Worm (Caenorhabditis elegans) whole organism, L2 larva: ENCODE results near the gene gpa-17.

Experiments
- C34F6.9 ChIP-seq: fragments of 150-350 bp; optimal IDR thresholded peaks from 2 replicates; lab custom pipeline; 2014; ENCODE audit warnings: missing biosample characterization, missing genetic modification characterization
- F13H6.1 ChIP-seq: sonication (generic microtip); optimal IDR thresholded peaks from 2 replicates; lab custom pipeline; 2016; ENCODE audit warnings: missing genetic modification characterization, missing compliant biosample characterization
- R02D3.7 ChIP-seq: fragments of 150-350 bp; optimal IDR thresholded peaks from 2 replicates; lab custom pipeline; 2014; ENCODE audit warnings: missing biosample characterization, missing genetic modification characterization
- Y55F3AM.14 ChIP-seq: fragments of 200-800 bp; sonication (Bioruptor generic); optimal IDR thresholded peaks from 2 replicates; lab custom pipeline; 2018; ENCODE audit warnings: mild to moderate bottlenecking, missing genetic modification characterization, missing compliant biosample characterization
- aly-2 ChIP-seq: fragments of 150-350 bp; optimal IDR thresholded peaks from 2 replicates; lab custom pipeline; 2014; ENCODE audit warnings: missing biosample characterization, missing genetic modification characterization
- ama-1 ChIP-seq: fragments of 150-350 bp; optimal IDR thresholded peaks from 2 replicates; lab custom pipeline; 2018; ENCODE audit warnings: inconsistent platforms
- blmp-1 ChIP-seq: sonication (generic microtip); optimal IDR thresholded peaks from 2 replicates; lab custom pipeline; 2017; ENCODE audit warnings: missing genetic modification characterization, mild to moderate bottlenecking, missing compliant biosample characterization, antibody characterized with exemption, moderate library complexity; ENCODE audit not compliant: insufficient read depth
- ceh-16 ChIP-seq: fragments of 150-350 bp; optimal IDR thresholded peaks from 2 replicates; lab custom pipeline; 2014; ENCODE audit warnings: missing biosample characterization, missing genetic modification characterization
- crh-2 ChIP-seq: sonication (generic microtip); optimal IDR thresholded peaks from 2 replicates; lab custom pipeline; 2017; ENCODE audit warnings: missing biosample characterization, missing genetic modification characterization
- egl-27 ChIP-seq: sonication (generic microtip); optimal IDR thresholded peaks from 3 replicates; lab custom pipeline; 2017; ENCODE audit warnings: missing biosample characterization, missing genetic modification reagents, missing genetic modification characterization
- elt-1 ChIP-seq: fragments of 150-350 bp; optimal IDR thresholded peaks from 2 replicates; lab custom pipeline; 2014; ENCODE audit warnings: missing biosample characterization, missing genetic modification characterization
- lin-11 ChIP-seq: fragments of 150-350 bp; sonication (generic microtip); optimal IDR thresholded peaks from 2 replicates; lab custom pipeline; 2014; ENCODE audit warnings: missing biosample characterization, missing genetic modification characterization, inconsistent platforms, mixed read lengths
- lin-13 ChIP-seq: fragments of 150-350 bp; optimal IDR thresholded peaks from 2 replicates; lab custom pipeline; 2014; ENCODE audit warnings: missing biosample characterization, missing genetic modification reagents, missing genetic modification characterization
- lsy-2 ChIP-seq, 2 experiments: fragments of 150-350 bp in 1 of 2; sonication (generic microtip) in 1 of 2; optimal IDR thresholded peaks; 2 replicates each; lab custom pipeline; 2014 to 2017; ENCODE audit warnings: missing biosample characterization in 2 of 2, missing genetic modification characterization in 2 of 2
- mdl-1 ChIP-seq, 2 experiments: fragments of 150-350 bp in 1 of 2; sonication (generic microtip) in 1 of 2; optimal IDR thresholded peaks; 2 replicates each; lab custom pipeline; 2017; ENCODE audit warnings: missing biosample characterization in 2 of 2, missing genetic modification characterization in 2 of 2
- nhr-12 ChIP-seq: fragments of 150-350 bp; optimal IDR thresholded peaks from 2 replicates; lab custom pipeline; 2014; ENCODE audit warnings: missing biosample characterization, missing genetic modification characterization
- nhr-129 ChIP-seq: fragments of 150-350 bp; optimal IDR thresholded peaks from 2 replicates; lab custom pipeline; 2014; ENCODE audit warnings: missing biosample characterization, missing genetic modification characterization
- nhr-21 ChIP-seq: fragments of 150-350 bp; optimal IDR thresholded peaks from 2 replicates; lab custom pipeline; 2014; ENCODE audit warnings: missing biosample characterization, missing genetic modification characterization
- nhr-23 ChIP-seq: fragments of 150-350 bp; optimal IDR thresholded peaks from 2 replicates; lab custom pipeline; 2014; ENCODE audit warnings: missing biosample characterization, missing genetic modification reagents, missing genetic modification characterization
- nhr-25 ChIP-seq: fragments of 150-350 bp; sonication (generic microtip); optimal IDR thresholded peaks from 3 replicates; lab custom pipeline; 2014; ENCODE audit warnings: missing biosample characterization, missing genetic modification characterization
- nhr-6 ChIP-seq: fragments of 150-350 bp; optimal IDR thresholded peaks from 2 replicates; lab custom pipeline; 2014; ENCODE audit warnings: missing biosample characterization, missing genetic modification characterization
- peb-1 ChIP-seq: fragments of 150-350 bp; optimal IDR thresholded peaks from 2 replicates; lab custom pipeline; 2014; ENCODE audit warnings: missing biosample characterization, missing genetic modification characterization
- sem-4 ChIP-seq: fragments of 150-350 bp; optimal IDR thresholded peaks from 2 replicates; lab custom pipeline; 2014; ENCODE audit warnings: missing biosample characterization, missing genetic modification reagents, missing genetic modification characterization
- sma-3 ChIP-seq: sonication (generic microtip); optimal IDR thresholded peaks from 2 replicates; lab custom pipeline; 2016; ENCODE audit warnings: missing genetic modification reagents, missing genetic modification characterization, missing compliant biosample characterization
- sma-9 ChIP-seq, 2 experiments: fragments of 150-350 bp in 1 of 2; sonication (generic microtip) in 1 of 2; optimal IDR thresholded peaks; 2 replicates each; lab custom pipeline; 2014 to 2016; ENCODE audit warnings: missing genetic modification characterization in 2 of 2, mild to moderate bottlenecking in 1 of 2, missing biosample characterization in 1 of 2, missing compliant biosample characterization in 1 of 2, missing genetic modification reagents in 1 of 2, moderate library complexity in 1 of 2
- unc-39 ChIP-seq: fragments of 150-350 bp; optimal IDR thresholded peaks from 2 replicates; lab custom pipeline; 2014; ENCODE audit warnings: missing biosample characterization, missing genetic modification characterization
- zag-1 ChIP-seq: fragments of 150-350 bp; optimal IDR thresholded peaks from 2 replicates; lab custom pipeline; 2014; ENCODE audit warnings: missing biosample characterization, missing genetic modification characterization
- ztf-1 ChIP-seq: fragments of 200-800 bp; sonication (Bioruptor generic); conservative IDR thresholded peaks from 2 replicates; pipeline ENCODE4 v1.3.6; 2022; ENCODE audit warnings: missing genetic modification characterization, missing compliant biosample characterization
- ztf-11 ChIP-seq: sonication (generic microtip); optimal IDR thresholded peaks from 2 replicates; lab custom pipeline; 2017; ENCODE audit warnings: missing biosample characterization, missing genetic modification characterization

gpa-17 gene

ce11 chrIII:2622870-2623269 lies 36.5 kb downstream of the gpa-17 start, which contains the start of gene Y71H2B.2:
TSS of gene Y71H2B.2 (plus strand) at chrIII:2623170.
- no peak for TF ChIP-seq Y55F3AM.14
- no peak for TF ChIP-seq lin-13 (GFP tag; lab: Kevin White, UChicago)
- TF ChIP-seq blmp-1 (tag; lab: Kevin White, UChicago): no peak
- TF ChIP-seq mdl-1 (tag; optimal IDR thresholded peaks at IDR 0.05; lab: Kevin White, UChicago): no peak
- no peak for TF ChIP-seq lsy-2 (tag; optimal IDR thresholded peaks at IDR 0.05; lab: Kevin White, UChicago)
- no peak for TF ChIP-seq nhr-21 (tag; lab: Kevin White, UChicago)
- no peak for TF ChIP-seq nhr-12 (tag; lab: Kevin White, UChicago)
- no peak for TF ChIP-seq aly-2 (tag; lab: Kevin White, UChicago)
- TF ChIP-seq ztf-11 (tag; lab: Kevin White, UChicago): no peak
- no peak for TF ChIP-seq sem-4
- TF ChIP-seq peb-1 (tag; lab: Kevin White, UChicago): no peak
- TF ChIP-seq F13H6.1: no peak
- TF ChIP-seq nhr-6 (tag; lab: Kevin White, UChicago): no peak
- TF ChIP-seq unc-39 (tag; lab: Kevin White, UChicago): no peak

ce11 chrIII:2628690-2629089 lies 42.3 kb downstream of the gpa-17 start, which contains the start of gene acbp-8:
TSS of gene acbp-8 (plus strand) at chrIII:2629013.
- TF ChIP-seq aly-2 (tag; lab: Kevin White, UChicago): no peak
- peak; percentile 19 for TF ChIP-seq blmp-1 (tag; lab: Kevin White, UChicago)
- no peak for TF ChIP-seq nhr-129 (tag; lab: Kevin White, UChicago)
- TF ChIP-seq nhr-21 (tag; lab: Kevin White, UChicago): peak; percentile 9
- TF ChIP-seq C34F6.9 (tag; lab: Kevin White, UChicago): no peak
- TF ChIP-seq mdl-1 (tag; optimal IDR thresholded peaks at IDR 0.05; lab: Kevin White, UChicago): no peak
- TF ChIP-seq ama-1: no peak
- TF ChIP-seq, all 48 proteins: peak for 2

ce11 chrIII:2632819-2633398 lies 46.6 kb downstream of the gpa-17 start:
- 0 out of 2 replicates have a peak, but pooled peaks have one; percentile 54 for TF ChIP-seq ztf-1 (GFP tag; lab: Robert Waterston, UW)
- peak; percentile 40 for TF ChIP-seq egl-27 (tag; lab: Kevin White, UChicago)
- TF ChIP-seq crh-2: no peak
- peak; percentile 73 for TF ChIP-seq elt-1 (tag; lab: Kevin White, UChicago)
- no peak for TF ChIP-seq zag-1 (tag; lab: Kevin White, UChicago)
- TF ChIP-seq sma-9 (GFP tag; optimal IDR thresholded peaks at IDR 0.05; lab: Kevin White, UChicago): peak; percentile 69
- TF ChIP-seq sma-9 (tag; optimal IDR thresholded peaks at IDR 0.05; lab: Kevin White, UChicago): no peak
- TF ChIP-seq ceh-16 (tag; lab: Kevin White, UChicago): peak; percentile 83
- no peak for TF ChIP-seq unc-39 (tag; lab: Kevin White, UChicago)
- TF ChIP-seq nhr-21 (tag; lab: Kevin White, UChicago): peak; percentile 70
- TF ChIP-seq sma-3: peak; percentile 6
- TF ChIP-seq lsy-2 (tag; optimal IDR thresholded peaks at IDR 0.05; lab: Kevin White, UChicago): peak in 1 of 2 experiments; percentile 46
- TF ChIP-seq nhr-25: peak; percentile 21
- peak; percentile 84 for TF ChIP-seq blmp-1 (tag; lab: Kevin White, UChicago)

ce11 chrIII:2634577-2634976 lies 48.2 kb downstream of the gpa-17 start:
- TF ChIP-seq C34F6.9 (tag; lab: Kevin White, UChicago) (no peak), sma-9 (GFP tag; optimal IDR thresholded peaks at IDR 0.05; lab: Kevin White, UChicago) (peak; percentile 40), sma-9 (tag; optimal IDR thresholded peaks at IDR 0.05; lab: Kevin White, UChicago) (no peak), egl-27 (tag; lab: Kevin White, UChicago) (peak; percentile 36), nhr-21 (tag; lab: Kevin White, UChicago) (peak; percentile 34), nhr-23 (tag; lab: Kevin White, UChicago) (no peak), blmp-1 (tag; lab: Kevin White, UChicago) (peak; percentile 92), R02D3.7 (tag; lab: Kevin White, UChicago) (no peak), zag-1 (tag; lab: Kevin White, UChicago) (no peak), ceh-16 (tag; lab: Kevin White, UChicago) (peak; percentile 11)

ce11 chrIII:2636137-2636536 lies 49.8 kb downstream of the gpa-17 start, which contains the start of gene zmp-2:
TSS of gene zmp-2 (plus strand) at chrIII:2636383.
- TF ChIP-seq lin-11 (no peak), blmp-1 (tag; lab: Kevin White, UChicago) (peak; percentile 16)
